Worm (Caenorhabditis elegans) whole organism, young adult: ENCODE results near the gene unc-61.
A peak's percentile ranks its signal among the peaks of the same experiment; 100 is the strongest.

ENCODE experiments used
- B0019.2 ChIP-seq: fragments of 200-800 bp; sonication (Bioruptor generic); conservative IDR thresholded peaks from 2 replicates; pipeline ENCODE4 v1.3.6; 2022; ENCODE audit warnings: missing genetic modification reagents, missing genetic modification characterization, missing compliant biosample characterization
- B0336.3 ChIP-seq: fragments of 200-800 bp; sonication (Bioruptor generic); IDR thresholded peaks from 2 replicates; pipeline ENCODE4 v1.3.6; 2022; ENCODE audit warnings: missing genetic modification characterization, missing compliant biosample characterization
- F10E7.11 ChIP-seq: sonication (generic microtip); optimal IDR thresholded peaks from 2 replicates; lab custom pipeline; 2017; ENCODE audit warnings: mild to moderate bottlenecking, missing genetic modification characterization, moderate library complexity, missing compliant biosample characterization
- F22D6.2 ChIP-seq: sonication (generic microtip); optimal IDR thresholded peaks from 2 replicates; lab custom pipeline; 2016; ENCODE audit warnings: mild to moderate bottlenecking, missing genetic modification characterization, missing compliant biosample characterization
- F37B4.10 ChIP-seq: fragments of 200-800 bp; sonication (Bioruptor generic); IDR thresholded peaks from 2 replicates; pipeline ENCODE4 v1.3.6; 2022; ENCODE audit warnings: missing genetic modification characterization, missing compliant biosample characterization
- F39B2.1 ChIP-seq: fragments of 200-800 bp; sonication (Bioruptor generic); IDR thresholded peaks from 2 replicates; pipeline ENCODE4 v1.3.6; 2022; ENCODE audit warnings: missing genetic modification reagents, missing genetic modification characterization, missing compliant biosample characterization
- F57A8.1 ChIP-seq: fragments of 200-800 bp; sonication (Bioruptor generic); optimal IDR thresholded peaks from 2 replicates; lab custom pipeline; 2018; ENCODE audit warnings: mild to moderate bottlenecking, missing genetic modification characterization, moderate library complexity, missing compliant biosample characterization
- F57C9.4 ChIP-seq: sonication (generic microtip); optimal IDR thresholded peaks from 2 replicates; lab custom pipeline; 2017; ENCODE audit warnings: mild to moderate bottlenecking, missing genetic modification characterization, missing compliant biosample characterization
- T26A5.8 ChIP-seq: sonication (generic microtip); optimal IDR thresholded peaks from 2 replicates; lab custom pipeline; 2016; ENCODE audit warnings: missing genetic modification characterization, missing compliant biosample characterization
- Y53F4B.3 ChIP-seq: fragments of 200-800 bp; sonication (Bioruptor generic); IDR thresholded peaks from 2 replicates; pipeline ENCODE4 v1.3.6; 2022; ENCODE audit warnings: missing genetic modification reagents, missing genetic modification characterization, missing compliant biosample characterization
- Y53G8AR.9 ChIP-seq: fragments of 200-800 bp; sonication (Bioruptor generic); conservative IDR thresholded peaks from 2 replicates; pipeline ENCODE4 v1.3.6; 2022; ENCODE audit warnings: missing genetic modification reagents, missing genetic modification characterization, missing compliant biosample characterization
- Y95B8A.8 ChIP-seq: fragments of 200-800 bp; sonication (Bioruptor generic); IDR thresholded peaks from 2 replicates; pipeline ENCODE4 v1.3.6; 2022; ENCODE audit warnings: missing genetic modification reagents, missing genetic modification characterization, missing compliant biosample characterization
- akir-1 ChIP-seq: fragments of 200-800 bp; sonication (Bioruptor generic); optimal IDR thresholded peaks from 2 replicates; lab custom pipeline; 2018; ENCODE audit warnings: mild to moderate bottlenecking, missing genetic modification characterization, moderate library complexity, missing compliant biosample characterization
- ama-1 ChIP-seq, 3 experiments: fragments of 150-350 bp in 1 of 3; sonication (generic microtip) in 2 of 3; optimal IDR thresholded peaks; 2 replicates each; lab custom pipeline; 2014 to 2018; ENCODE audit warnings: missing biosample characterization in 2 of 3, missing genetic modification characterization in 2 of 3, missing genetic modification reagents in 2 of 3
- aptf-2 ChIP-seq: fragments of 200-800 bp; sonication (Bioruptor generic); conservative IDR thresholded peaks from 2 replicates; pipeline ENCODE4 v1.3.6; 2022; ENCODE audit warnings: missing genetic modification reagents, missing genetic modification characterization, missing compliant biosample characterization
- atf-7 ChIP-seq: sonication (generic microtip); optimal IDR thresholded peaks from 2 replicates; lab custom pipeline; 2017; ENCODE audit warnings: mild to moderate bottlenecking, missing genetic modification characterization, missing compliant biosample characterization
- attf-3 ChIP-seq: fragments of 200-800 bp; sonication (Bioruptor generic); conservative IDR thresholded peaks from 2 replicates; pipeline ENCODE4 v1.3.6; 2022; ENCODE audit warnings: missing genetic modification reagents, missing genetic modification characterization, missing compliant biosample characterization
- attf-5 ChIP-seq: fragments of 200-800 bp; sonication (Bioruptor generic); optimal IDR thresholded peaks from 2 replicates; lab custom pipeline; 2018; ENCODE audit warnings: mild to moderate bottlenecking, missing genetic modification characterization, missing compliant biosample characterization
- bed-1 ChIP-seq: fragments of 200-800 bp; sonication (Bioruptor generic); IDR thresholded peaks from 2 replicates; pipeline ENCODE4 v1.3.6; 2022; ENCODE audit warnings: missing genetic modification reagents, missing genetic modification characterization, missing compliant biosample characterization
- ccch-3 ChIP-seq: fragments of 200-800 bp; sonication (Bioruptor generic); optimal IDR thresholded peaks from 2 replicates; lab custom pipeline; 2018; ENCODE audit warnings: mild to moderate bottlenecking, missing genetic modification characterization, missing compliant biosample characterization
- ceh-100 ChIP-seq: fragments of 200-800 bp; sonication (Bioruptor generic); IDR thresholded peaks from 2 replicates; pipeline ENCODE4 v1.3.6; 2022; ENCODE audit warnings: missing genetic modification reagents, missing genetic modification characterization, missing compliant biosample characterization
- ceh-58 ChIP-seq: fragments of 200-800 bp; sonication (Bioruptor generic); IDR thresholded peaks from 2 replicates; pipeline ENCODE4 v1.3.6; 2022; ENCODE audit warnings: missing genetic modification characterization, missing compliant biosample characterization
- die-1 ChIP-seq: sonication (generic microtip); optimal IDR thresholded peaks from 2 replicates; lab custom pipeline; 2016; ENCODE audit warnings: missing genotype, mild to moderate bottlenecking, missing genetic modification characterization, missing compliant biosample characterization
- dox-1 ChIP-seq: fragments of 200-800 bp; sonication (Bioruptor generic); IDR thresholded peaks from 2 replicates; pipeline ENCODE4 v1.3.6; 2022; ENCODE audit warnings: missing genetic modification reagents, missing genetic modification characterization, missing compliant biosample characterization
- dpl-1 ChIP-seq: fragments of 150-350 bp; optimal IDR thresholded peaks from 2 replicates; lab custom pipeline; 2014; ENCODE audit warnings: missing biosample characterization, missing genetic modification reagents, missing genetic modification characterization
- ekl-4 ChIP-seq: fragments of 200-800 bp; sonication (Bioruptor generic); IDR thresholded peaks from 2 replicates; pipeline ENCODE4 v1.3.6; 2022; ENCODE audit warnings: missing genetic modification reagents, missing genetic modification characterization, missing compliant biosample characterization
- hlh-12 ChIP-seq: sonication (generic microtip); optimal IDR thresholded peaks from 2 replicates; lab custom pipeline; 2016; ENCODE audit warnings: missing genetic modification characterization, missing compliant biosample characterization
- hsf-1 ChIP-seq: fragments of 200-800 bp; sonication (Bioruptor generic); IDR thresholded peaks from 2 replicates; pipeline ENCODE4 v1.3.6; 2022; ENCODE audit warnings: missing genetic modification reagents, missing genetic modification characterization, missing compliant biosample characterization
- let-526 ChIP-seq: fragments of 200-800 bp; sonication (Bioruptor generic); IDR thresholded peaks from 2 replicates; pipeline ENCODE4 v1.3.6; 2022; ENCODE audit warnings: missing genetic modification reagents, missing genetic modification characterization, missing compliant biosample characterization
- lin-26 ChIP-seq: fragments of 200-800 bp; sonication (Bioruptor generic); IDR thresholded peaks from 2 replicates; pipeline ENCODE4 v1.3.6; 2022; ENCODE audit warnings: missing genetic modification reagents, missing genetic modification characterization, missing compliant biosample characterization
- madf-10 ChIP-seq: sonication (generic microtip); optimal IDR thresholded peaks from 2 replicates; lab custom pipeline; 2016; ENCODE audit warnings: mild to moderate bottlenecking, missing genetic modification characterization, missing compliant biosample characterization
- madf-3 ChIP-seq: fragments of 200-800 bp; sonication (Bioruptor generic); IDR thresholded peaks from 2 replicates; pipeline ENCODE4 v1.3.6; 2022; ENCODE audit warnings: missing genetic modification reagents, missing genetic modification characterization, missing compliant biosample characterization
- madf-6 ChIP-seq: fragments of 200-800 bp; sonication (Bioruptor generic); IDR thresholded peaks from 2 replicates; pipeline ENCODE4 v1.3.6; 2022; ENCODE audit warnings: missing genetic modification reagents, missing genetic modification characterization, missing compliant biosample characterization
- mcd-1 ChIP-seq: fragments of 200-800 bp; sonication (Bioruptor generic); IDR thresholded peaks from 2 replicates; pipeline ENCODE4 v1.3.6; 2022; ENCODE audit warnings: missing genetic modification reagents, missing genetic modification characterization, missing compliant biosample characterization
- mes-4 ChIP-seq: sonication (generic microtip); optimal IDR thresholded peaks from 2 replicates; lab custom pipeline; 2016; ENCODE audit warnings: missing genotype, missing genetic modification characterization, missing compliant biosample characterization
- mxl-1 ChIP-seq: sonication (generic microtip); optimal IDR thresholded peaks from 2 replicates; lab custom pipeline; 2016; ENCODE audit warnings: missing genetic modification characterization, missing compliant biosample characterization
- nfyb-1 ChIP-seq: fragments of 200-800 bp; sonication (Bioruptor generic); IDR thresholded peaks from 2 replicates; pipeline ENCODE4 v1.3.6; 2022; ENCODE audit warnings: missing genetic modification reagents, missing genetic modification characterization, missing compliant biosample characterization
- nhr-90 ChIP-seq: sonication (generic microtip); optimal IDR thresholded peaks from 2 replicates; lab custom pipeline; 2016; ENCODE audit warnings: missing genotype, mild to moderate bottlenecking, missing genetic modification characterization, missing compliant biosample characterization
- rcor-1 ChIP-seq: fragments of 200-800 bp; sonication (Bioruptor generic); IDR thresholded peaks from 2 replicates; pipeline ENCODE4 v1.3.6; 2022; ENCODE audit warnings: missing genetic modification reagents, missing genetic modification characterization, missing compliant biosample characterization
- sptf-2 ChIP-seq: fragments of 200-800 bp; sonication (Bioruptor generic); optimal IDR thresholded peaks from 2 replicates; lab custom pipeline; 2018; ENCODE audit warnings: mild to moderate bottlenecking, missing genetic modification characterization, missing compliant biosample characterization
- tbx-9 ChIP-seq: sonication (generic microtip); optimal IDR thresholded peaks from 2 replicates; lab custom pipeline; 2016; ENCODE audit warnings: borderline replicate concordance, missing genetic modification characterization, inconsistent platforms, missing compliant biosample characterization
- unc-62 ChIP-seq: fragments of 150-350 bp; optimal IDR thresholded peaks from 2 replicates; lab custom pipeline; 2014; ENCODE audit warnings: missing biosample characterization, missing genetic modification reagents, missing genetic modification characterization
- xnd-1 ChIP-seq: sonication (generic microtip); optimal IDR thresholded peaks from 2 replicates; lab custom pipeline; 2016; ENCODE audit warnings: missing genotype, missing genetic modification reagents, missing genetic modification characterization, missing compliant biosample characterization
- zfh-2 ChIP-seq: fragments of 200-800 bp; sonication (Bioruptor generic); conservative IDR thresholded peaks from 2 replicates; pipeline ENCODE4 v1.3.6; 2022; ENCODE audit warnings: missing genetic modification reagents, missing genetic modification characterization, missing compliant biosample characterization
- ztf-6 ChIP-seq: fragments of 200-800 bp; sonication (Bioruptor generic); IDR thresholded peaks from 2 replicates; pipeline ENCODE4 v1.3.6; 2022; ENCODE audit warnings: missing genetic modification reagents, missing genetic modification characterization, missing compliant biosample characterization

Gene unc-61

DNA sequence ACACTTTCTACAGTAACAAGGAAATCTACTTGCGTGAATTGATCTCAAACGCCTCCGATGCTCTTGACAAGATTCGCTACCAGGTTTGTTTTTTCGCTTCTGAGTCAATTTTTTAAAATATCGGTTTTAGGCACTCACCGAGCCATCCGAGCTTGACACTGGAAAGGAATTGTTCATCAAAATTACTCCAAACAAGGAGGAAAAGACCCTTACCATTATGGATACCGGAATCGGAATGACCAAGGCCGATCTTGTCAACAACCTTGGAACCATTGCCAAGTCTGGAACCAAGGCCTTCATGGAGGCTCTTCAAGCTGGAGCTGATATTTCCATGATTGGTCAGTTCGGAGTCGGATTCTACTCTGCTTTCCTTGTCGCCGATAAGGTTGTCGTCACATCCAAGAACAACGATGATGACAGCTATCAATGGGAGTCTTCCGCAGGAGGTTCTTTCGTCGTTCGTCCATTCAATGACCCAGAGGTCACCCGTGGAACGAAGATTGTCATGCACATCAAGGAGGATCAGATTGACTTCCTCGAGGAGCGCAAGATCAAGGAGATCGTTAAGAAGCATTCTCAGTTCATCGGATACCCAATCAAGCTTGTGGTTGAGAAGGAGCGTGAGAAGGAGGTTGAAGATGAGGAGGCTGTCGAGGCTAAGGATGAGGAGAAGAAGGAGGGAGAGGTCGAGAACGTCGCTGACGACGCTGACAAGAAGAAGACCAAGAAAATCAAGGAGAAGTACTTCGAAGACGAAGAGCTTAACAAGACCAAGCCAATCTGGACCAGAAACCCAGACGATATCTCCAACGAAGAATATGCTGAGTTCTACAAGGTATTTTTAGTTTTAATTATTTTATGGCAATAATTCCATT lies 47.6 kb downstream of the unc-61 start:
- TF ChIP-seq mxl-1 (tag; lab: Kevin White, UChicago) (no peak), zfh-2 (GFP tag; lab: Robert Waterston, UW) (peak; percentile 63; the same call in 1 of the 2 replicates), ceh-58 (no peak), ztf-6 (peak; percentile 44; the same call in 1 of the 2 replicates), F37B4.10 (GFP tag; lab: Robert Waterston, UW) (0 out of 2 replicates have a peak, but pooled peaks have one; percentile 9), sptf-2 (GFP tag; lab: Kevin White, UChicago) (peak; percentile 21), Y95B8A.8 (GFP tag; lab: Robert Waterston, UW) (no peak; the same call in 1 of the 2 replicates), dpl-1 (peak; percentile 5), hsf-1 (GFP tag; lab: Robert Waterston, UW) (peak; percentile 48; the same call in 1 of the 2 replicates), Y53G8AR.9 (GFP tag; lab: Robert Waterston, UW) (0 out of 2 replicates have a peak, but pooled peaks have one; percentile 28), lin-26 (GFP tag; lab: Robert Waterston, UW) (peak; percentile 54), dox-1 (GFP tag; lab: Robert Waterston, UW) (peak; percentile 67), atf-7 (tag; lab: Kevin White, UChicago) (no peak), madf-6 (GFP tag; lab: Robert Waterston, UW) (peak; percentile 19; the same call in 1 of the 2 replicates), B0336.3 (peak; percentile 13), ama-1 (optimal IDR thresholded peaks at IDR 0.05; lab: Kevin White, UChicago) (peak; percentile 76), ama-1 (GFP tag; optimal IDR thresholded peaks at IDR 0.05; lab: Kevin White, UChicago) (no peak), madf-3 (0 out of 2 replicates have a peak, but pooled peaks have one; percentile 0), F39B2.1 (GFP tag; lab: Robert Waterston, UW) (0 out of 2 replicates have a peak, but pooled peaks have one; percentile 2), rcor-1 (peak; percentile 10; the same call in 1 of the 2 replicates), mcd-1 (GFP tag; lab: Robert Waterston, UW) (peak; percentile 31; the same call in 1 of the 2 replicates), F57A8.1 (GFP tag; lab: Kevin White, UChicago) (peak; percentile 70)

DNA sequence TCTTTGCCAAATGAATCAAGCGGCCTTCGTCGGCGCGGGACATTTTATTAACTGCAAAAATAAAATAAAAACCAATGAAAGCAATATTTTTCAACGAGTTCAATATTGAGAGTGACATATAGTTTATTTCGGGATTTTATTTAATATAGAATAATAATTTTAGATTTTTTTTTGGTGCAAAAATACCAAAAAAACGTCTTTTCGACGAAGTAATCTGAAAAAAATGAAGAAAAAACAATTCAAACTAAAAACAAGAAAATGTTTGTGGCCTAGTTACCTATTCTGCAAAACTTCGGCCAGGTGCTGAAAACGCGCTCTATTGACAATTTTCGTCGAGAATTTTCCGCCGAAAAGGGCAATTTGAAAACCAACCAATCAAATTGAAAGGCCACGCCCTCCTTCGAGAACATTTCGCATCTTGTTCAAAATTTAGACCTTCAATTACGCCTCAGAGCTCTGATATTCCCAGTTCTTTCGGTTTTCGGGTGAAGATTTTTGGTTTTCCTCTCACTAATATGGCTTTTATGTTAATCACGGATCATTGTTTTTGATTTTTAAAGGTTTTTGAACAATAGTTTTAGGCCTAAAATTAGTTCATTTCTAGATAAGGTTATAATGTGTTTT lies 48.5 kb downstream of the unc-61 start, which contains the start of gene C47E8.4:
C47E8.4 (minus strand) TSS at position 51 of the 624 bp plus-strand sequence.
- TF ChIP-seq unc-62 (GFP tag; lab: Kevin White, UChicago) = peak; percentile 34
- no peak for TF ChIP-seq die-1 (tag; lab: Kevin White, UChicago)
- peak; percentile 80; the same call in 1 of the 2 replicates for TF ChIP-seq F39B2.1 (GFP tag; lab: Robert Waterston, UW)
- TF ChIP-seq ccch-3 (GFP tag; lab: Kevin White, UChicago) = peak; percentile 90
- peak; percentile 100 for TF ChIP-seq nfyb-1 (GFP tag; lab: Robert Waterston, UW)
- 0 out of 2 replicates have a peak, but pooled peaks have one; percentile 43 for TF ChIP-seq bed-1 (GFP tag; lab: Robert Waterston, UW)
- TF ChIP-seq Y95B8A.8 (GFP tag; lab: Robert Waterston, UW) = peak; percentile 80; the same call in 1 of the 2 replicates
- TF ChIP-seq xnd-1 (tag; lab: Kevin White, UChicago) = peak; percentile 75
- TF ChIP-seq mes-4 (tag; lab: Kevin White, UChicago) = no peak
- TF ChIP-seq ceh-100 = peak; percentile 86
- peak; percentile 84 for TF ChIP-seq akir-1 (GFP tag; lab: Kevin White, UChicago)
- TF ChIP-seq Y53F4B.3 = peak; percentile 48; the same call in 1 of the 2 replicates
- TF ChIP-seq tbx-9 = no peak
- TF ChIP-seq nhr-90 (tag; lab: Kevin White, UChicago) = no peak
- TF ChIP-seq madf-10 (tag; lab: Kevin White, UChicago) = peak; percentile 93
- TF ChIP-seq F10E7.11 (tag; lab: Kevin White, UChicago) = peak; percentile 64
- peak; percentile 96 for TF ChIP-seq let-526 (GFP tag; lab: Robert Waterston, UW)
- peak; percentile 68 for TF ChIP-seq aptf-2 (GFP tag; lab: Robert Waterston, UW)
- TF ChIP-seq B0019.2 (GFP tag; lab: Robert Waterston, UW) = peak; percentile 92
- no peak for TF ChIP-seq sptf-2 (GFP tag; lab: Kevin White, UChicago)
- peak; percentile 88 for TF ChIP-seq F22D6.2 (tag; lab: Kevin White, UChicago)
- no peak for TF ChIP-seq hlh-12 (tag; lab: Kevin White, UChicago)
- peak; percentile 57 for TF ChIP-seq F57C9.4 (tag; lab: Kevin White, UChicago)
- no peak for TF ChIP-seq T26A5.8
- TF ChIP-seq attf-5 = peak; percentile 94
- TF ChIP-seq ekl-4 = peak; percentile 98
- peak; percentile 81 for TF ChIP-seq attf-3 (GFP tag; lab: Robert Waterston, UW)
